Fruit fly (Drosophila melanogaster) whole organism: ENCODE data around the gene kin17.

Experiments used
- CG8478 ChIP-seq: fragments of >200 bp; optimal IDR thresholded peaks from 2 replicates; lab custom pipeline; 2018; ENCODE audit warnings: inconsistent platforms
- Dll ChIP-seq: fragments of >200 bp; optimal IDR thresholded peaks from 2 replicates; lab custom pipeline; 2017
- EcR ChIP-seq, 2 experiments: fragments of >200 bp; optimal IDR thresholded peaks; 2 replicates each; lab custom pipeline; 2017; ENCODE audit warnings: missing biosample characterization in 2 of 2, missing genetic modification characterization in 2 of 2, missing genetic modification reagents in 2 of 2
- pan ChIP-seq: fragments of >200 bp; optimal IDR thresholded peaks from 2 replicates; lab custom pipeline; 2017
- psq ChIP-seq: fragments of >200 bp; optimal IDR thresholded peaks from 2 replicates; lab custom pipeline; 2017
- usp ChIP-seq: fragments of >200 bp; optimal IDR thresholded peaks from 2 replicates; lab custom pipeline; 2017; ENCODE audit warnings: missing biosample characterization, missing genetic modification characterization, mixed read lengths

- TF ChIP-seq CG8478 (lab: Kevin White, UChicago) (no peak), Dll (lab: Kevin White, UChicago) (no peak), EcR (GFP tag; optimal IDR thresholded peaks at IDR 0.05; lab: Kevin White, UChicago) (peak in 1 of 2 experiments; percentile 85), pan (lab: Kevin White, UChicago) (no peak), psq (lab: Kevin White, UChicago) (no peak), usp (GFP tag; lab: Kevin White, UChicago) (no peak)
Measured at dm6 chr3L:20349333-20349924, 7.2 kb upstream of the kin17 start.
